Worm (Caenorhabditis elegans) whole organism, L4 larva: Measurements from ENCODE around the gene C50B6.1.

Source experiments
- F10B5.3 ChIP-seq: sonication (generic microtip); optimal IDR thresholded peaks from 2 replicates; lab custom pipeline; 2016; ENCODE audit warnings: mild to moderate bottlenecking, missing genetic modification characterization, missing compliant biosample characterization
- T20F7.1 ChIP-seq: fragments of 200-800 bp; sonication (Bioruptor generic); optimal IDR thresholded peaks from 2 replicates; lab custom pipeline; 2018; ENCODE audit warnings: mild to moderate bottlenecking, missing genetic modification characterization, missing compliant biosample characterization
- T26A8.4 ChIP-seq: fragments of 200-800 bp; sonication (Bioruptor generic); IDR thresholded peaks from 2 replicates; pipeline ENCODE4 v1.3.6; 2022; ENCODE audit warnings: missing genetic modification characterization, missing compliant biosample characterization
- Y105C5A.15 ChIP-seq: fragments of 200-800 bp; sonication (Bioruptor generic); IDR thresholded peaks from 2 replicates; pipeline ENCODE4 v1.3.6; 2022; ENCODE audit warnings: missing genetic modification characterization, missing compliant biosample characterization
- ZK337.2 ChIP-seq: fragments of 200-800 bp; sonication (Bioruptor generic); IDR thresholded peaks from 2 replicates; pipeline ENCODE4 v1.3.6; 2022; ENCODE audit warnings: missing genetic modification reagents, missing genetic modification characterization, missing compliant biosample characterization
- ZK546.5 ChIP-seq, 2 experiments: sonication (generic microtip); optimal IDR thresholded peaks; 2 replicates each; lab custom pipeline; 2017; ENCODE audit warnings: missing biosample characterization in 2 of 2, missing genetic modification characterization in 2 of 2
- ama-1 ChIP-seq: fragments of 150-350 bp; optimal IDR thresholded peaks from 2 replicates; lab custom pipeline; 2014; ENCODE audit warnings: inconsistent platforms, mixed read lengths
- arid-1 ChIP-seq: fragments of 200-800 bp; sonication (Bioruptor generic); conservative IDR thresholded peaks from 2 replicates; pipeline ENCODE4 v1.3.6; 2022; ENCODE audit warnings: missing genetic modification reagents, missing genetic modification characterization, missing compliant biosample characterization
- attf-4 ChIP-seq: sonication (generic microtip); optimal IDR thresholded peaks from 3 replicates; lab custom pipeline; 2017; ENCODE audit warnings: missing biosample characterization, missing genetic modification characterization
- ceh-20 ChIP-seq: fragments of 200-800 bp; sonication (Bioruptor generic); IDR thresholded peaks from 2 replicates; pipeline ENCODE4 v1.3.6; 2022; ENCODE audit warnings: missing genetic modification reagents, missing genetic modification characterization, missing compliant biosample characterization
- ceh-28 ChIP-seq: fragments of 150-350 bp; optimal IDR thresholded peaks from 2 replicates; lab custom pipeline; 2014; ENCODE audit warnings: missing biosample characterization, missing genetic modification reagents, missing genetic modification characterization
- ceh-62 ChIP-seq: sonication (generic microtip); optimal IDR thresholded peaks from 2 replicates; lab custom pipeline; 2017; ENCODE audit warnings: missing biosample characterization, missing genetic modification characterization
- ceh-82 ChIP-seq: sonication (generic microtip); optimal IDR thresholded peaks from 2 replicates; lab custom pipeline; 2017; ENCODE audit warnings: missing biosample characterization, missing genetic modification characterization
- daf-19 ChIP-seq: fragments of 200-800 bp; sonication (Bioruptor generic); conservative IDR thresholded peaks from 2 replicates; pipeline ENCODE4 v1.3.6; 2022; ENCODE audit warnings: missing genetic modification characterization, missing compliant biosample characterization
- dmd-6 ChIP-seq: fragments of 200-800 bp; sonication (Bioruptor generic); IDR thresholded peaks from 2 replicates; pipeline ENCODE4 v1.3.6; 2022; ENCODE audit warnings: missing genetic modification reagents, missing genetic modification characterization, missing compliant biosample characterization
- dmd-8 ChIP-seq: fragments of 200-800 bp; sonication (Bioruptor generic); IDR thresholded peaks from 2 replicates; pipeline ENCODE4 v1.3.6; 2022; ENCODE audit warnings: missing genetic modification characterization, missing compliant biosample characterization
- dmd-9 ChIP-seq: fragments of 200-800 bp; sonication (Bioruptor generic); IDR thresholded peaks from 2 replicates; pipeline ENCODE4 v1.3.6; 2022; ENCODE audit warnings: missing genetic modification reagents, missing genetic modification characterization, missing compliant biosample characterization
- dve-1 ChIP-seq: sonication (generic microtip); optimal IDR thresholded peaks from 2 replicates; lab custom pipeline; 2017; ENCODE audit warnings: antibody characterized with exemption, mild to moderate bottlenecking, missing genetic modification characterization, missing compliant biosample characterization; ENCODE audit not compliant: insufficient read depth
- egl-27 ChIP-seq: sonication (generic microtip); optimal IDR thresholded peaks from 3 replicates; lab custom pipeline; 2017; ENCODE audit warnings: missing biosample characterization, missing genetic modification reagents, missing genetic modification characterization
- fos-1 ChIP-seq: fragments of 150-350 bp; optimal IDR thresholded peaks from 2 replicates; lab custom pipeline; 2014; ENCODE audit warnings: missing biosample characterization, missing genetic modification characterization
- hif-1 ChIP-seq, 2 experiments: sonication (generic microtip); optimal IDR thresholded peaks; 2 replicates each; lab custom pipeline; 2016 to 2017; ENCODE audit warnings: missing compliant biosample characterization in 2 of 2, missing genetic modification characterization in 2 of 2, missing genetic modification reagents in 2 of 2, missing genotype in 2 of 2, mild to moderate bottlenecking in 1 of 2
- hlh-30 ChIP-seq: sonication (generic microtip); optimal IDR thresholded peaks from 2 replicates; lab custom pipeline; 2017; ENCODE audit warnings: antibody characterized with exemption, mild to moderate bottlenecking, missing genetic modification characterization, missing compliant biosample characterization; ENCODE audit not compliant: insufficient read depth
- hmg-1.1 ChIP-seq: fragments of 200-800 bp; sonication (Bioruptor generic); IDR thresholded peaks from 2 replicates; pipeline ENCODE4 v1.3.6; 2022; ENCODE audit warnings: missing genetic modification reagents, missing genetic modification characterization, missing compliant biosample characterization
- lin-13 ChIP-seq: fragments of 150-350 bp; optimal IDR thresholded peaks from 2 replicates; lab custom pipeline; 2014; ENCODE audit warnings: missing biosample characterization, missing genetic modification reagents, missing genetic modification characterization
- lin-29 ChIP-seq: fragments of 200-800 bp; sonication (Bioruptor generic); IDR thresholded peaks from 2 replicates; pipeline ENCODE4 v1.3.6; 2022; ENCODE audit warnings: missing genetic modification reagents, missing genetic modification characterization, missing compliant biosample characterization
- lir-3 ChIP-seq: sonication (generic microtip); optimal IDR thresholded peaks from 2 replicates; lab custom pipeline; 2016; ENCODE audit warnings: mild to moderate bottlenecking, missing genetic modification characterization, missing compliant biosample characterization
- lsy-2 ChIP-seq, 2 experiments: fragments of 150-350 bp in 1 of 2; sonication (generic microtip) in 1 of 2; optimal IDR thresholded peaks; 2 replicates each; lab custom pipeline; 2014 to 2017; ENCODE audit warnings: missing biosample characterization in 2 of 2, missing genetic modification characterization in 2 of 2
- mep-1 ChIP-seq: fragments of 150-350 bp; sonication (generic microtip); optimal IDR thresholded peaks from 3 replicates; lab custom pipeline; 2014; ENCODE audit warnings: missing biosample characterization, missing genetic modification characterization
- mxl-2 ChIP-seq: fragments of 200-800 bp; sonication (Bioruptor generic); conservative IDR thresholded peaks from 2 replicates; pipeline ENCODE4 v1.3.6; 2022; ENCODE audit warnings: missing genetic modification reagents, missing genetic modification characterization, missing compliant biosample characterization
- nhr-10 ChIP-seq: fragments of 150-350 bp; optimal IDR thresholded peaks from 2 replicates; lab custom pipeline; 2014; ENCODE audit warnings: missing biosample characterization, missing genetic modification characterization
- nhr-102 ChIP-seq: sonication (generic microtip); optimal IDR thresholded peaks from 2 replicates; lab custom pipeline; 2016; ENCODE audit warnings: mild to moderate bottlenecking, missing genetic modification characterization, moderate library complexity, missing compliant biosample characterization
- nhr-11 ChIP-seq: fragments of 150-350 bp; optimal IDR thresholded peaks from 2 replicates; lab custom pipeline; 2014; ENCODE audit warnings: missing biosample characterization, missing genetic modification characterization
- nhr-237 ChIP-seq: sonication (generic microtip); optimal IDR thresholded peaks from 2 replicates; lab custom pipeline; 2017; ENCODE audit warnings: missing biosample characterization, missing genetic modification characterization
- nhr-28 ChIP-seq: fragments of 150-350 bp; optimal IDR thresholded peaks from 2 replicates; lab custom pipeline; 2014; ENCODE audit warnings: missing biosample characterization, missing genetic modification characterization
- nhr-41 ChIP-seq: fragments of 200-800 bp; sonication (Bioruptor generic); IDR thresholded peaks from 2 replicates; pipeline ENCODE4 v1.3.6; 2022; ENCODE audit warnings: missing genetic modification reagents, missing genetic modification characterization, missing compliant biosample characterization
- nhr-77 ChIP-seq: fragments of 150-350 bp; optimal IDR thresholded peaks from 2 replicates; lab custom pipeline; 2014; ENCODE audit warnings: missing biosample characterization, missing genetic modification characterization
- pha-4 ChIP-seq, 2 experiments: fragments of 150-350 bp in 1 of 2; fragments of 200-800 bp in 1 of 2; sonication (Bioruptor generic) in 1 of 2; IDR thresholded peaks in 1 of 2; optimal IDR thresholded peaks in 1 of 2; 2 replicates each; pipeline versions ENCODE4 v1.3.6 to Lab custom; 2014 to 2022; ENCODE audit warnings: missing genetic modification characterization in 2 of 2, missing genetic modification reagents in 2 of 2, missing biosample characterization in 1 of 2, missing compliant biosample characterization in 1 of 2
- pqm-1 ChIP-seq: sonication (generic microtip); optimal IDR thresholded peaks from 2 replicates; lab custom pipeline; 2017; ENCODE audit warnings: missing biosample characterization, missing genetic modification characterization
- saeg-2 ChIP-seq: fragments of 200-800 bp; sonication (Bioruptor generic); IDR thresholded peaks from 2 replicates; pipeline ENCODE4 v1.3.6; 2022; ENCODE audit warnings: missing genetic modification reagents, missing genetic modification characterization, missing compliant biosample characterization
- set-16 ChIP-seq: fragments of 200-800 bp; sonication (Bioruptor generic); IDR thresholded peaks from 2 replicates; pipeline ENCODE4 v1.3.6; 2022; ENCODE audit warnings: missing genetic modification reagents, missing genetic modification characterization, missing compliant biosample characterization
- spr-1 ChIP-seq: sonication (generic microtip); optimal IDR thresholded peaks from 2 replicates; lab custom pipeline; 2016; ENCODE audit warnings: mild to moderate bottlenecking, missing genetic modification characterization, missing compliant biosample characterization
- spr-3 ChIP-seq: fragments of 200-800 bp; sonication (Bioruptor generic); optimal IDR thresholded peaks from 2 replicates; lab custom pipeline; 2018; ENCODE audit warnings: mild to moderate bottlenecking, missing genetic modification characterization, missing compliant biosample characterization
- tag-97 ChIP-seq: fragments of 200-800 bp; sonication (Bioruptor generic); IDR thresholded peaks from 2 replicates; pipeline ENCODE4 v1.3.6; 2022; ENCODE audit warnings: missing genetic modification characterization, missing compliant biosample characterization
- unc-130 ChIP-seq: sonication (generic microtip); optimal IDR thresholded peaks from 2 replicates; lab custom pipeline; 2016; ENCODE audit warnings: missing genetic modification reagents, missing genetic modification characterization, missing compliant biosample characterization
- unc-39 ChIP-seq: sonication (generic microtip); optimal IDR thresholded peaks from 2 replicates; lab custom pipeline; 2017; ENCODE audit warnings: missing biosample characterization, missing genetic modification characterization
- vab-7 ChIP-seq: fragments of 200-800 bp; sonication (Bioruptor generic); IDR thresholded peaks from 2 replicates; pipeline ENCODE4 v1.3.6; 2022; ENCODE audit warnings: missing genetic modification reagents, missing genetic modification characterization, missing compliant biosample characterization
- zfp-2 ChIP-seq: sonication (generic microtip); optimal IDR thresholded peaks from 2 replicates; lab custom pipeline; 2016; ENCODE audit warnings: mild to moderate bottlenecking, missing genetic modification characterization, missing compliant biosample characterization
- zip-2 ChIP-seq: fragments of 150-350 bp; optimal IDR thresholded peaks from 2 replicates; lab custom pipeline; 2014; ENCODE audit warnings: missing biosample characterization, missing genetic modification characterization
- ztf-11 ChIP-seq: fragments of 150-350 bp; optimal IDR thresholded peaks from 2 replicates; lab custom pipeline; 2014; ENCODE audit warnings: missing biosample characterization, missing genetic modification characterization
- ztf-7 ChIP-seq: fragments of 150-350 bp; optimal IDR thresholded peaks from 2 replicates; lab custom pipeline; 2014; ENCODE audit warnings: missing biosample characterization, missing genetic modification characterization

The C50B6.1 gene

DNA sequence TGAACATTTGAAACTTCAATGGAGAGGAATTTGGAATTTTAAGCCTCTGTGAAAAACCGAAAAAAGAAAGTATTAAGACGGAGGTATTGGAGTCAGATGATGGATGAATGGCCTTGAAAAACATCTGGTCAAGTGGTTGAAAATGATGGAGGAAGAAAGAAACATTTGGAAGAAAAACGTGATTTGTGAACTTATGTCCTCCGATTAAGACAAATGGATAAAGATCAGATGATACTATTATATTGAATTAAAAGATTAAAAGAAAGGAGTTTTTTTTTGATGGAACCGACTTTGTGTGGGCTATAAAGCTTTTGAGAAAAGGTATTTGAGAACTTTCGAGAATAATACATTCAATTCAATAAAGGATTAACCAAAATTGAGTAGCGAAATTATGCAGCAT, 49.2 kb upstream of the C50B6.1 start (continued):
- TF ChIP-seq dmd-9 (GFP tag; lab: Robert Waterston, UW), result no peak
- no peak for TF ChIP-seq nhr-237 (tag; lab: Kevin White, UChicago)
- TF ChIP-seq saeg-2 (GFP tag; lab: Robert Waterston, UW), result no peak
- no peak for TF ChIP-seq pqm-1 (tag; lab: Kevin White, UChicago)
- TF ChIP-seq F10B5.3, result no peak
- peak; percentile 44; the same call in 1 of the 2 replicates for TF ChIP-seq ceh-20 (GFP tag; lab: Robert Waterston, UW)
- no peak for TF ChIP-seq zfp-2 (tag; lab: Kevin White, UChicago)
- no peak for TF ChIP-seq unc-130
- no peak for TF ChIP-seq nhr-41 (GFP tag; lab: Robert Waterston, UW)
- peak in 1 of 2 experiments; percentile 7 for TF ChIP-seq lsy-2 (tag; optimal IDR thresholded peaks at IDR 0.05; lab: Kevin White, UChicago)
- peak; percentile 46 for TF ChIP-seq dve-1 (tag; lab: Kevin White, UChicago)
- TF ChIP-seq spr-1 (tag; lab: Kevin White, UChicago), result no peak
- no peak for TF ChIP-seq nhr-10
- no peak for TF ChIP-seq daf-19
- TF ChIP-seq dmd-6 (GFP tag; lab: Robert Waterston, UW), result peak; percentile 28; the same call in 1 of the 2 replicates
- peak; percentile 50 for TF ChIP-seq nhr-28 (tag; lab: Kevin White, UChicago)
- TF ChIP-seq mep-1 (tag; lab: Kevin White, UChicago), result peak; percentile 32
- TF ChIP-seq lin-29 (GFP tag; lab: Robert Waterston, UW), result no peak
- no peak for TF ChIP-seq T26A8.4 (GFP tag; lab: Robert Waterston, UW)
- TF ChIP-seq fos-1 (tag; lab: Kevin White, UChicago), result no peak
- no peak for TF ChIP-seq ZK546.5 (tag; optimal IDR thresholded peaks at IDR 0.05; lab: Kevin White, UChicago)
- TF ChIP-seq lin-13, result no peak
- no peak for TF ChIP-seq ztf-11 (tag; lab: Kevin White, UChicago)
- no peak for TF ChIP-seq mxl-2
- no peak for TF ChIP-seq ceh-82
- no peak for TF ChIP-seq hmg-1.1 (GFP tag; lab: Robert Waterston, UW)
- no peak for TF ChIP-seq nhr-11

ce11 chrV:13262781-13263318, 45.9 kb upstream of the C50B6.1 start:
- TF ChIP-seq egl-27 (tag; lab: Kevin White, UChicago), result no peak
- no peak for TF ChIP-seq T20F7.1 (GFP tag; lab: Kevin White, UChicago)
- TF ChIP-seq ZK337.2 (GFP tag; lab: Robert Waterston, UW), result no peak
- 0 out of 2 replicates have a peak, but pooled peaks have one; percentile 16 for TF ChIP-seq hmg-1.1 (GFP tag; lab: Robert Waterston, UW)
- TF ChIP-seq hlh-30 (tag; lab: Kevin White, UChicago), result no peak
- TF ChIP-seq set-16 (GFP tag; lab: Robert Waterston, UW), result no peak
- no peak for TF ChIP-seq unc-130
- TF ChIP-seq nhr-77 (tag; lab: Kevin White, UChicago), result peak; percentile 32
- no peak for TF ChIP-seq unc-39 (tag; lab: Kevin White, UChicago)
- TF ChIP-seq dmd-8 (GFP tag; lab: Robert Waterston, UW), result no peak
- TF ChIP-seq lir-3 (tag; lab: Kevin White, UChicago), result no peak
- no peak for TF ChIP-seq ztf-7 (tag; lab: Kevin White, UChicago)
- no peak for TF ChIP-seq ztf-11 (tag; lab: Kevin White, UChicago)
- TF ChIP-seq tag-97 (GFP tag; lab: Robert Waterston, UW), result no peak
- no peak for TF ChIP-seq nhr-11
- peak in 1 of 2 experiments; percentile 72 for TF ChIP-seq hif-1 (tag; optimal IDR thresholded peaks at IDR 0.05; lab: Kevin White, UChicago)
- TF ChIP-seq attf-4, result no peak
- TF ChIP-seq pha-4 (GFP tag; IDR thresholded peaks at IDR 0.05; lab: Robert Waterston, UW), result no peak
- TF ChIP-seq pha-4 (tag; optimal IDR thresholded peaks at IDR 0.05; lab: Kevin White, UChicago), result no peak
- TF ChIP-seq nhr-237 (tag; lab: Kevin White, UChicago), result no peak
- no peak for TF ChIP-seq Y105C5A.15
- TF ChIP-seq ama-1, result no peak
- no peak for TF ChIP-seq zip-2 (tag; lab: Kevin White, UChicago)
- TF ChIP-seq nhr-102, result peak; percentile 23
- TF ChIP-seq arid-1, result no peak
- TF ChIP-seq spr-3 (GFP tag; lab: Kevin White, UChicago), result no peak
- TF ChIP-seq ceh-82, result no peak
- no peak for TF ChIP-seq ceh-28 (tag; lab: Kevin White, UChicago)
- TF ChIP-seq vab-7 (GFP tag; lab: Robert Waterston, UW), result no peak
- TF ChIP-seq saeg-2 (GFP tag; lab: Robert Waterston, UW), result no peak
- no peak for TF ChIP-seq zfp-2 (tag; lab: Kevin White, UChicago)
- no peak for TF ChIP-seq ceh-62 (tag; lab: Kevin White, UChicago)
- TF ChIP-seq mxl-2, result no peak
